Fruit fly (Drosophila melanogaster) whole organism, adult: ENCODE measurements around the gene zen2.

Source experiments
- CG11617 ChIP-seq: fragments of 200-800 bp; sonication (Bioruptor generic); optimal IDR thresholded peaks from 2 replicates; lab custom pipeline; 2017; ENCODE audit warnings: mild to moderate bottlenecking, missing biosample characterization, missing genetic modification reagents, missing genetic modification characterization
- CG7045 ChIP-seq: fragments of 200-800 bp; sonication (Bioruptor generic); optimal IDR thresholded peaks from 2 replicates; lab custom pipeline; 2017; ENCODE audit warnings: missing biosample characterization, mild to moderate bottlenecking, missing genetic modification characterization

DNA sequence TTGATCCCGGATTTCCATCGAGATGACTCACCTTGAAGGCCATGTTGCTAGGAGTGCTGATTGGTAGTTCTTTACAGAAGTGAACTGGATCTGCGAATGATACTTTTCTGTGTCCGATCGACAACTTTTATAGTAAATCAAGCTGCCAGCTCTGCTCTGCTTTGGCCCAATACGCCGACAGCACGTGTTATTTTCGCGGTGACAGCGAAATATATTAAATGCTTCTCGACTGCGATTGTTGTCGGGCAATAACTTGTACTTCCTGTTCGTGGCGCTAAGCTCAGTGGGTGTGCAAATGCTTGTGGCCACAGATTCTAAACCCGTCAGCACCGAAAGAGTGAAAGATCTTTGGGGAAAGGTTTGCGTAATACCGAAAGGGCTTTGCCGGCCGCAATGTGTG lies 41.2 kb downstream of the zen2 start, which contains the start of gene Ccp84Ab:
- TF ChIP-seq CG7045 (GFP tag; lab: Kevin White, UChicago) (no peak), CG11617 (GFP tag; lab: Kevin White, UChicago) (no peak)
